Fruit fly (Drosophila melanogaster): Measurements from ENCODE around the gene Taf6.

- TF ChIP-seq Ets21C (GFP tag; optimal IDR thresholded peaks at IDR 0.05) (no peak), CG6808 (GFP tag; optimal IDR thresholded peaks at IDR 0.05) (no peak), Eip78C (GFP tag) (peak; percentile 25), vri (GFP tag; optimal IDR thresholded peaks at IDR 0.05) (no peak), CG8319 (GFP tag; optimal IDR thresholded peaks at IDR 0.05) (no peak), eg (GFP tag; IDR thresholded peaks at IDR 0.05) (no peak), Hr38 (GFP tag; optimal IDR thresholded peaks at IDR 0.05) (no peak), Gug (GFP tag; IDR thresholded peaks at IDR 0.05) (no peak), CG34406 (GFP tag; optimal IDR thresholded peaks at IDR 0.05) (no peak), esn (GFP tag; optimal IDR thresholded peaks at IDR 0.05) (no peak)
Observed at dm6 chr3L:19558674-19559073, 40.2 kb upstream of the Taf6 start.
